Fruit fly (Drosophila melanogaster): ENCODE results near the gene COX7AL.

The COX7AL gene

DNA sequence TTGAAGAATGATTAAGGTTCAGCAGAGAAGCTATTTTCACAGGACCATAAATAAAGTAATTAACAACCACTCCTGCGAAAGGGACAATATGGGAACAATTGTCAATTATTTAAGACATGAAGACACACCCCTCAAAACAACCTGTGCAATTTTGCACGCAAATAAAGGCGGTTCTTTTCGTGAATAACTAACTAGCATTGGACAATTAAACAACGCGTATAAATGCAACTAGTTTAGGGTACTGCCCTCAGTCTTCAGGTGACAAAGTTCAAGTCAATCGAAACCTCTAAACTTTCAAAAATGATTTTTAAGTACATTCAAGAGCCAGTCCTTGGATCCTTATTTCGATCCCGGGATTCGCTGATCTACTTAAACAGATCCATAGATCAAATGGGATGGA is 22.0 kb upstream of the COX7AL start, which contains the start of gene Or85a:
Or85a (plus strand) TSS at position 301 of the 400 bp plus-strand sequence.
- TF ChIP-seq CG17801 (GFP tag; optimal IDR thresholded peaks at IDR 0.05; ENCODE audit: partially characterized antibody) = no peak

DNA sequence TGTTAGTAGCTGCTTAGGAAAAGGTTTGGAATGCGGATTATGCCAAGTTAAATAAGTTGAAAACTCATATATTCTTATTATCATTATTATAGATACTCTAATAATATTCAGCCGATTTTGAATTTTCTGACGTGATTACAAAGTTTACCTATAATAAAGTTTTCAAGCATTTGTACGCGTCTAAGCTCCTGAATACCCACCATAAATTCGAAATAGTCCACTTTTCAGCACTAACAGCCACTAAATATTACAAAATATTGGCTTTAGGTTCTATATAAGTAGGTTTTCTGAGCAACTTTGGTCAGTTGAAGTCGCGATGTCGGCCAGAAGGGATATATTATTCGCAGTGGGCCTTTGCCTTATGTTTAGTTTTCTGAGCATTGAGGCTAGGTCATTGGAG is 19.5 kb upstream of the COX7AL start, which contains the start of gene CG7443:
CG7443 (plus strand) TSS at position 301 of the 400 bp plus-strand sequence.
- no peak for TF ChIP-seq CG17801 (GFP tag; optimal IDR thresholded peaks at IDR 0.05; ENCODE audit: partially characterized antibody)

DNA sequence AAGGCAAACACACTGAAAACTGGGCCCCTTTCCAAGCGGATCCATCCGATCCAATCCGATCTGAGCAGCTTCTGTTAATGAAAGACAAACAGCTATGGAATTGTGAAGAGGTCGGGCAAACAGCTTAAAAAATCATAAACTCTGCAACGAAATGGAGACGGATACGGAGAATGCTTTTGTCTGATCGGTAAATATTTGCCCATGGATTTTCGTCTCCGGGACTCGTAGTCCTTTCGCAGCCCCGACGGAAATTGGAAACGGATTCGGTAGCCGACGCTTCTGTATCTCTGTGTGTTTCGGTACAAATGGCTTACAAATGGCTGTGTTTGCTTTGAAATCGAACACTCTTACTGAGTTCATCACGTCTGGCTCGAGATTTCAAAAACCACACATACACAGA is 16.6 kb upstream of the COX7AL start:
- TF ChIP-seq CG17801 (GFP tag; optimal IDR thresholded peaks at IDR 0.05; ENCODE audit: partially characterized antibody) = no peak

DNA sequence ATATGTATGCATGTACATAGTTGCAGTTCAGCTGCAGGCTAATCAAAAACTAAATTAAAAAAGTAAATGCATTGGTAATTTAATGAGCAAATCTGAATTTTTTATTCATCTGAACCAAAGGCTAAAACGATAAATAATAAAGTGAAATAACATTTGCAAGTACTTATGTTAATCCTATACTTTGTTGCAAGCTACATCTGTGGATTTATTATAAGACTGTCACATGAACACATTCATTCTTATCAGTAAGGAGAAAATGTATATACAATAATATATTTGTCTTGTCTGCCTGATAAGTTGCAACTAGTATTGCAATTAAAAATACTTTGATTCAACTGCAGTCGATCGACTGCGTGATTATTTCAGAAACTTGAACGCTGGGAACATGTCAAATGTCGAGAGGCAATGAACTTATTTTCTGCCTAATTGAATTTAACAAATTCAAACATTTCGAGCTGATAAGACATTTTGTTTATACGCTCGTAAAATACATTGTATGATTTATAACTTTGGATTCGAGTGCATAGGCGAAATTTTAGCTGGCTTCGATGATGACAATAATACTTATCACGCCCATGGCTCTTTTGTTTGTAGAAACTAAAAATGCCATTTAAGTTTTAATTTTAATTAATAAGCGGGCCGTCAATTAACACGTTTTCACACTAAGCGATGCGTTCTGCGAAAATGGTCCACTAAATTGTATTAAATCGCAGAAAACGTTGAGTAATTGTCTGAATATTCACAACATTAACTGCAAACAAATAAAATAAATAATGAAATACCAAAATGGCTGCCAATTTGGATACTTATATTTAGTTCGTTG is 15.3 kb upstream of the COX7AL start:
- TF ChIP-seq CG17801 (GFP tag; optimal IDR thresholded peaks at IDR 0.05; ENCODE audit: partially characterized antibody) = no peak

DNA sequence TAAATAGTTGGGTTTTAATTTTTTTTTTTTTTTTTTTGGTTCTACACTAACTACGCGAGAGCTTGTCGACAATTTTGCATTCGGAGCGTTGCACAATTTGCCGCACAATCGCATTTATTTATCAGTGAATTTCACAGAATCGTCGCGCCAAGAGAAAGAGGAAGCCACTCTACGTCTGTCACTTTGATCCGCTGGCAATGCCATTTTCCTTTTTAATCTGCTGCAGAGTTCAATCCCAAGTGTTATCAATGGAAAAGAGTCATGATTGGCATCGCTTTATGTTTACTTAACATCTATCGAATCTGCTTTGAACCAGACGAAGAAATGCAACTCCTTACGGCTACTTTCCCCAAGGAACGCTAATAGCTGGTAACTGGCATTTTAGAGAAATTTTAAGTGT is 13.8 kb upstream of the COX7AL start:
- no peak for TF ChIP-seq CG17801 (GFP tag; optimal IDR thresholded peaks at IDR 0.05; ENCODE audit: partially characterized antibody)

DNA sequence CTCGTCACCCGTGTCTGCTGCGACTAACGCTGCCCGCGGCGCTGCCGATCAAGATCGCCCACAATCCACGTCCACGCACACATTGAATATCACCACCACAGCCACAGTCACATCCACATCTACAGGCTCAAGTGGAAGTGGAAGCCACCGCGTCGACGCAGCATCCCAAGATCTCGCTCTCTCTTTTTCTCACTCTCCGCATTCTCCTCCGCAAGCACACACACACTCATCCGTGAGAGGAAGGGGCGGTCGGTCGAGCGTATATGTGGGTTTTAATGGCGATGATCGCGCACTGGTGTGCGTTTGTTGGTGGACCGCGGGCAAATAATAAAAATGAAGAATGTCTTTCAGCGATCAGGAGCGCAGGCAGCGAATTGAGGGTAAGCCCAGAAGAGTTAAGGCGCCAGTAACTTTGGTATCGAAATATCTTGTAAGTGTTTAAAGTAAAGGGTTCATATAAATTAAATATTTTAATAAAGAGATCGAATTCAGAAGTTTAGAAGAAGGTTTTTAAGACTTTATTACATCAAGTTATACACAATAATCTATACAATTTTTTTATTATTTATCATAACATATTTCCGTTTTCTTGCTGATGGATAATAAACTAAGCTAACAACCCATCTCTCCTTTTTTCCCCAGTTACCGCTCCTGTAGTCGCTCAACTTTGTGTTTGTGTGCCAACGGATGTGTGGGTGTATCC is 9.6 kb upstream of the COX7AL start, which contains the start of gene Poxm:
Poxm (minus strand) TSS at position 25 of the 703 bp plus-strand sequence.
- TF ChIP-seq CG17801 (GFP tag; optimal IDR thresholded peaks at IDR 0.05; ENCODE audit: partially characterized antibody) = no peak

DNA sequence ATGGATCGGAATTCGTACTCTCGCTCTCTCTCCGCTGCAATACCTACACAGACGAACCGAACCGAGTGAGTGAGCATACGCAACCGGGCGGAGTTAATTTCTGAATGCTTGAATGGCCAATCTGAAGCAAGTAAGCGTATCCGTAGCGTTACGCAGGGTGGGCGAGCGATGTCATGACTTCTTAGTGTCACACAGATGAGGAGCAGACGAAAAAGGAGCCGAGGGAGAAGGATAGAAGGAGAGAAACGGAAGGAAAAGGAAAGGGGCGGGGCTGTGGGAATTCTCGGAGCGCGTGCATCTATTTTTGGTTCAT is 9.0 kb upstream of the COX7AL start:
- TF ChIP-seq CG17801 (GFP tag; optimal IDR thresholded peaks at IDR 0.05; ENCODE audit: partially characterized antibody) = no peak

DNA sequence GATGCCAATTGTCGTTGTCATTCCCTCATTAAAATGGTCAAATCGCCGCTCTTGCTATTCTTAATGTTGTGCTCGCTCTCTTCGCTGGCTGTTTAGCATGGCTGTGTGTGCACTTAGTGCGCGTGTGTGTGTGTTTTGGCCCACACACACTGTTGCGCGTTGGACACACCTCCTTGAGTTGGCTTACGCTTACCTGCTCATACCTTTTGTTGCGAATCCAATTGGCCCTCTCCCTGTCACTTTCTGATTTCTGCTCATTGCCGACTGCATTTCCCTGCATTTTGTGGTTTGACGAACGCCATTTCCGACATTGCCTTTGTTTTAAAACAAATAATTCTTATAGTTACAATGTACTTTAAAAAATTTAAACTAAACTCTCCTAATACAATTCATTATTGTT is 8.5 kb upstream of the COX7AL start:
- TF ChIP-seq CG17801 (GFP tag; optimal IDR thresholded peaks at IDR 0.05; ENCODE audit: partially characterized antibody) = no peak

DNA sequence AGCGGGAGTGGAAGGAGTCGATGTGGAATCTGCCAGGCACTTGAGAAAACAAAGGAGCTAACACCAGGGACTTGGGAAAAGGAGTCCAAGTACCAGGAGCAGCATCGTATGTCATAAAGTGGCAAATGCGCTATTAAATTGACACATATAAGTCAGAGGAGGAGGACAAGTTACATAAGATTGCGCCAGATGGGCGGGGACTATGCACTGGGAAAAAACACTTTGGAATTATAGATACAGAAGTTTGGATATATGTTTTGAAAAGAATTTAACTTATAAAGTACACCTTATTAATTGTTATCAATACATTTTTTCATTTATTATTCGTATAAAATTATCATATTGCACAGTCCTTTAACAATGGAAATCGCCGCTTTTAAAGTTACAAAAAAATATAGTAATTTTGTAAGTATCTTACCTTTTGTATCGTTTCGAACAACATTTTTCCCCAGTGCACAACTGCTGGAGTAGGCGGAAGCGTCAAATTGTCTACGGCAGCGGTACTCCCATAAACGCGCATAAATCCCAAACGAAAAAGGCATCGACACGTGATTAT is 7.4 kb upstream of the COX7AL start:
- TF ChIP-seq CG17801 (GFP tag; optimal IDR thresholded peaks at IDR 0.05; ENCODE audit: partially characterized antibody) = no peak

DNA sequence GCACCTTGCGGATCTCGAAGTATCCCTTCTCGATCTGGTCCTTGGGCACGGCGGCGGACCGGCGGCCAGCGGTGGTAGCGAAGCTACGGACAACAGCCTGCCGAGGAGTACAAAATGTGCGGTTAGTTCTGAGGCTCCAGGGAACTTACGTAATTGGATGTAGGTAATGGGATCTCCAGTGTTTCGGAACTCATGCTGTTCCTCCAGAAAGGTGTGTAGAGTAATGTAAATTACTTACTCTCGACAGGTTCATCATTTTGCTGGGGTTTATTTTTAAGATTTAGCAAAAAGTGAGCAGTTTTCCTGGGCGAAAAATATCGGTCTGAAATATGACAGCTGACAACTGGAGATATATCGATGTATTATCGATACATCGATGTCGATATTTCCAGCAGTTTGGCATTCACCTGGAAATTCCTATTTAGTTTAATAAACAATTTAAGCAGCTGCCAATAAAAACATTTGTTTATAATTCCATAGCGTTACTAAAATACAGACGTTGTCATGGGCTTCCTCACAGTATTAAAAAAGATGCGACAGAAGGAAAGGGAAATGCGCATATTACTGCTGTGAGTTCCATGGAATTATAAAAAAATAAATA is 2.7 kb upstream of the COX7AL start, which contains the start of the genes COX7A and Arl2:
COX7A (minus strand) TSS at position 369 of the 601 bp plus-strand sequence.
Arl2 (plus strand) TSS at position 426 of the 601 bp plus-strand sequence.
- TF ChIP-seq CG17801 (GFP tag; optimal IDR thresholded peaks at IDR 0.05; ENCODE audit: partially characterized antibody) = peak; percentile 35

DNA sequence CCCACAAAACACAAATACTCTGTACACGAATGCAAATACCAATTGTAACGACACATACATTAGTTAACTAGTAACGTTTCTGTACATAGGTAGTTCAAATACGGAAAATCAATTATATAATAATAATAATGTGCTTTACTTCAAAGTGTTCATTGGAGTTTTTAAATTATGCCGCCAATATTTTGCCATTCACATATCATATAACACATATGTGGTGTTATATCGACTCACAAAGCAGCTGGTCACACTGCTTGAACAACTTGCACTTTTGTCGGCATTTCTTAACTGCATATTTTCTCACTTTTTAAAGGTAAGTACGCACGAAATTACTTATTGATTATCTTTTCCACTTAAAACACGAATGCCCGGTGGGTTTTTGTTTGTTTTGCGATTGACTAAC is 705 bp downstream of the COX7AL start, which contains the start of gene DppIII:
DppIII (plus strand) TSS at position 227 of the 400 bp plus-strand sequence.
- no peak for TF ChIP-seq CG17801 (GFP tag; optimal IDR thresholded peaks at IDR 0.05; ENCODE audit: partially characterized antibody)

DNA sequence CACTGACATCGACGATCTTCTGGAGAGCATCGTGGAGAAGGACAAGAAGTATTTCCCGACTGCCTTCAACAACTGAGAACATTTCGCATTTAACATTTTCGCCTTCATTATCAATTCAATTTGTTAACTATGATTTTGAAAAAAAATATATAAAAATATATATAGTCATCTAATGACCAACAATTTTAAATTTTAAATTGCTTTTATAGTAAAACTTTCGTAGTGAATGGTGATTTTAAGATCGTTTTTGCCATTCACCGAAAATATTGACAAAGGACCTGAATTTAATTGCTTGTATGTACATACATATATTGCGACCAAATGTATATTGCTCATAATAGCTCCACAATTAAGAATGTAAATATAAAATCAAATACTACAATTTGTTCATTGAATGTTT is 3.8 kb downstream of the COX7AL start, which contains the start of gene CG7352:
CG7352 (plus strand) TSS at position 301 of the 400 bp plus-strand sequence.
- no peak for TF ChIP-seq CG17801 (GFP tag; optimal IDR thresholded peaks at IDR 0.05; ENCODE audit: partially characterized antibody)

DNA sequence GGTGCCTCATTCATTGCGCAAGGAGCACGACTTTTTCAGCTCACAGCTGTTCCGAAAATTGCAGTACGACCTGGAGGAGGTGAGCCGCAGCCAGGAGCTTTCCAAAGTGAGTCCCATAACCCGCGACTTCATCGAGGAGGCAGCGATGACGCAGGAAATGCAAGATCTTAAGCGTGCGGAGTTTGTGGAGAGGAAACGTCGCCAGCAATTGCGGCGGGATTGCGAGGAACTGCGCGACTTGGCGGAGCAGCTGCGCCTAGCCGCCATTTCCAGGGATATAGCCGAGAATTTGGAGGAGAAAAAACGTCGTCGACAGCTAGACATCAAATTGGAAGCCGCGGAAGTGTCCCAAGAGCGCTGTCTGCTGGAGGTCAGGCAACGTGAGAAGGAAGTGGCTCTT is 4.4 kb downstream of the COX7AL start:
- no peak for TF ChIP-seq CG17801 (GFP tag; optimal IDR thresholded peaks at IDR 0.05; ENCODE audit: partially characterized antibody)

DNA sequence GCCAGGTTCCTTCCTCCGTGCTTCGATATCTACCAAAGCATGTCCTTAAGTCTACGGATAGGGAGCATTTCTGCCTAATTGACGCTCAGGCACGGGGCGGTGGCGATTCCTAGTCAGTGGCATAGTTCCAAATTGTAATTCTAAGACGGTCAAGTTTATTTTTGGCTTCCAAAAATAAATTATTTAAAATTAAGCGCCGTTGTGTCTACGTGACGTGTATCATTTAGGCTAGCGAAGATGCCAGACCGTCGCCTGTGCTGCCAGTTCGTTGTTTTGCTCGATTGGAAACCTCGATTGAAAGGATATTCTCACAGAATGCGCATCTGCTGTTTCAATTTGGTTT is 5.6 kb downstream of the COX7AL start:
- no peak for TF ChIP-seq CG17801 (GFP tag; optimal IDR thresholded peaks at IDR 0.05; ENCODE audit: partially characterized antibody)

DNA sequence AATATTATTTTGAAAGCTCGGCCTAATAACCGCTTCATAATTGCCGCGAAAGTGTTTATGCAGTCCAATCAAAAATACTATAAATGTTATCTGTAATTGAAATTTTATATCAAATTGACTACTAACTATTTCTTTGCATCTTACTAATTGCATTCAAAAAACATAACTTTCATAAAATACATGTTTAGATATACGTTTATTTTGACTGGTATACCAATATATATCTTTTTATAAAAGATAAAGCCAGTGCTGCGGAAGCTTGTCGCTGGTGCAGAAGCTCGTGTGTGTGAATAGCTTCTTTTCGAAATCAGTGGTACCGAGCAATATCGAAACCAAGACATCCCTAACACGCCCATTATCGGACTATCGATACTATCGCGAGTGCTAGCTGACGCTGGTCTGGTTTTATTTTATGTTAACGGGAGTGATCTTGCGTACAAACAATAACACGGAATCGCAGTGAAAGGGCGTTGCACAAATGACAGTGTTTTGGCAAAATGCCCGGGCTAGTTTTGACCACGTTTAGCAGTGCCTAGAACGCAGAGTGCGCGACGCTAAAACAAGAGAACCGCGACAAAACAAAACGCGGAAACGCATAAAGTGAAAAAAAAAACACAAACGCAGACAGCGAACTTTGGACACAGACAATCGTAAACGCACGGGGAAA is 6.1 kb downstream of the COX7AL start, which contains the start of gene Atg13:
Atg13 (plus strand) TSS at position 367 of the 667 bp plus-strand sequence.
- peak; percentile 69 for TF ChIP-seq CG17801 (GFP tag; optimal IDR thresholded peaks at IDR 0.05; ENCODE audit: partially characterized antibody)

Measured in ovary, adult (tissue).